Worm (Caenorhabditis elegans): Measurements from ENCODE around the gene pgp-9.

- TF ChIP-seq mls-2 (tag; optimal IDR thresholded peaks at IDR 0.05), result no peak
- no peak for TF ChIP-seq nhr-76 (tag; optimal IDR thresholded peaks at IDR 0.05)
- TF ChIP-seq unc-62 (GFP tag; optimal IDR thresholded peaks at IDR 0.05), result no peak
- TF ChIP-seq lsy-2 (tag; optimal IDR thresholded peaks at IDR 0.05), result no peak
- TF ChIP-seq ceh-83 (GFP tag; optimal IDR thresholded peaks at IDR 0.05), result no peak
- TF ChIP-seq mep-1 (tag; optimal IDR thresholded peaks at IDR 0.05), result no peak
- TF ChIP-seq ham-2 (GFP tag; optimal IDR thresholded peaks at IDR 0.05), result no peak
These were observed 33.1 kb upstream of the pgp-9 start for ce11 chrV:17722553-17722952.
